Fruit fly (Drosophila melanogaster) S2 (cell line): ENCODE data around the gene CCDC53.

Source experiments
- CG8478 ChIP-seq: fragments of >200 bp; optimal IDR thresholded peaks from 2 replicates; lab custom pipeline; 2018
- CTCF ChIP-seq, 2 experiments: fragments of >200 bp; optimal IDR thresholded peaks; 2 replicates each; lab custom pipeline; 2018

DNA sequence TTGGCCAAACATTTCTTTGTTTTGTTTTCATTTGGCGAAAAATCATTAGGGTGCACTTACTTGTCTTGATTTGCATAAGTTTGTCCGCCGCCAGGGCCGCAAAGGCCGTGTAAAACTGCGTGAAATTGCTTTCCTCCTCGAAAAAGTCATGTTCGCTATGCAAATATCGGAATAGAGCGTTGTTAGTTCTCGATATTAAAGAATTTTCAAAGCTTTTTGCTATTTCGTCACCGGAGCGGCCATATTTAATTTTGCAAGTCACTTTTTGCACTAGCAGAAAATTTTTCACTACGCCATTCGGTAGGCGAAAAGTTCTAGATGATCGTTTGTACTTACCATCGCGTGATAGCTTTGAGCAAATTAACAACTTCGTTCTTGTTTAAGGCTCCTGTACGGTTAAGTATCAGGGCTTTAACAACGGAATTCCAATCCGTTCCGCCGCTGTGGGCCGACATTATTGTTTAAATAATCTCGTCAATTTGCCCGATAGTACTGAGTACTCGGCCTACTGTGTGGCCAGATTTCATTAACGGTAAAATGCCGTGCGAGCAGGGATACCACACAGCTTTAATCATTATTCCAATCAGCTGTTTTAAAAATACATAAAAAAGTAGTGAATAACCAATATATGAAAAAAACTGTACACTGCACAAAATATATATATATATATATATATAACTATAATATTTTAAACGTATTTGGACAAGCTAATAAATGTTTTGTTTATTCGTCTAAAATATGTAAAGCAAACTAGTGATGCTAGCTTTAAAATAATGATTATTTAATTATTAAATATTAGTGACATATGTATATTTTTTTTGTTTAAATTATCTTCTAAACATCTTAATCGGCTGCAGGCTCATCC, 30.4 kb downstream of the CCDC53 start, which contains the start of gene poe:
- TF ChIP-seq CG8478 (no peak), CTCF (optimal IDR thresholded peaks at IDR 0.05; lab: Kevin White, UChicago) (no peak)
